Worm (Caenorhabditis elegans): ENCODE results near the gene F53C3.6.

ce11 chrII:3862053-3862452 is 35.9 kb upstream of the F53C3.6 start:
- TF ChIP-seq W03F9.2 (tag; optimal IDR thresholded peaks at IDR 0.05): no peak
- no peak for TF ChIP-seq dao-5 (tag; optimal IDR thresholded peaks at IDR 0.05)

Data from whole organism, L4/young adult.